Worm (Caenorhabditis elegans) whole organism, L3 larva: ENCODE data around the gene srj-11.

ENCODE experiments used
- R02D3.7 ChIP-seq: fragments of 150-350 bp; optimal IDR thresholded peaks from 2 replicates; lab custom pipeline; 2014; ENCODE audit warnings: missing biosample characterization, missing genetic modification characterization
- ZK546.5 ChIP-seq: sonication (generic microtip); optimal IDR thresholded peaks from 2 replicates; lab custom pipeline; 2017; ENCODE audit warnings: missing biosample characterization, missing genetic modification characterization
- aly-2 ChIP-seq: fragments of 150-350 bp; optimal IDR thresholded peaks from 2 replicates; lab custom pipeline; 2014; ENCODE audit warnings: missing biosample characterization, missing genetic modification characterization
- ama-1 ChIP-seq: fragments of 150-350 bp; optimal IDR thresholded peaks from 2 replicates; lab custom pipeline; 2018
- ceh-28 ChIP-seq: fragments of 150-350 bp; optimal IDR thresholded peaks from 2 replicates; lab custom pipeline; 2014; ENCODE audit warnings: missing biosample characterization, missing genetic modification reagents, missing genetic modification characterization
- ceh-82 ChIP-seq: fragments of 150-350 bp; optimal IDR thresholded peaks from 2 replicates; lab custom pipeline; 2014; ENCODE audit warnings: missing biosample characterization, missing genetic modification characterization
- ceh-9 ChIP-seq: sonication (generic microtip); optimal IDR thresholded peaks from 2 replicates; lab custom pipeline; 2018; ENCODE audit warnings: missing biosample characterization, missing genetic modification characterization
- daf-12 ChIP-seq: fragments of 150-350 bp; optimal IDR thresholded peaks from 2 replicates; lab custom pipeline; 2014; ENCODE audit warnings: missing biosample characterization, missing genetic modification reagents, missing genetic modification characterization
- egl-27 ChIP-seq: sonication (generic microtip); optimal IDR thresholded peaks from 4 replicates; lab custom pipeline; 2017; ENCODE audit warnings: missing biosample characterization, missing genetic modification reagents, missing genetic modification characterization
- egl-5 ChIP-seq: fragments of 150-350 bp; optimal IDR thresholded peaks from 2 replicates; lab custom pipeline; 2017; ENCODE audit warnings: missing biosample characterization, missing genetic modification reagents, missing genetic modification characterization, inconsistent platforms
- elt-1 ChIP-seq: fragments of 150-350 bp; optimal IDR thresholded peaks from 2 replicates; lab custom pipeline; 2014; ENCODE audit warnings: missing biosample characterization, missing genetic modification characterization
- elt-2 ChIP-seq: sonication (generic microtip); optimal IDR thresholded peaks from 2 replicates; lab custom pipeline; 2016; ENCODE audit warnings: missing genetic modification reagents, mild to moderate bottlenecking, missing genetic modification characterization, missing compliant biosample characterization
- fkh-10 ChIP-seq: sonication (generic microtip); optimal IDR thresholded peaks from 2 replicates; lab custom pipeline; 2017; ENCODE audit warnings: missing biosample characterization, missing genetic modification reagents, missing genetic modification characterization
- hmg-11 ChIP-seq: sonication (generic microtip); optimal IDR thresholded peaks from 2 replicates; lab custom pipeline; 2016; ENCODE audit warnings: missing genetic modification characterization, missing compliant biosample characterization
- jun-1 ChIP-seq: fragments of 150-350 bp; optimal IDR thresholded peaks from 2 replicates; lab custom pipeline; 2014; ENCODE audit warnings: missing biosample characterization, missing genetic modification reagents, missing genetic modification characterization
- lin-15B ChIP-seq: fragments of 150-350 bp; optimal IDR thresholded peaks from 2 replicates; lab custom pipeline; 2014; ENCODE audit warnings: missing biosample characterization, missing genetic modification characterization
- lin-39 ChIP-seq: fragments of 150-350 bp; optimal IDR thresholded peaks from 2 replicates; lab custom pipeline; 2018; ENCODE audit warnings: missing biosample characterization, missing genetic modification reagents, missing genetic modification characterization
- lsy-12 ChIP-seq: sonication (generic microtip); optimal IDR thresholded peaks from 2 replicates; lab custom pipeline; 2016; ENCODE audit warnings: mild to moderate bottlenecking, missing genetic modification characterization, missing compliant biosample characterization
- mdl-1 ChIP-seq: fragments of 150-350 bp; optimal IDR thresholded peaks from 2 replicates; lab custom pipeline; 2014; ENCODE audit warnings: missing biosample characterization, missing genetic modification characterization
- mml-1 ChIP-seq: fragments of 150-350 bp; sonication (generic microtip); optimal IDR thresholded peaks from 3 replicates; lab custom pipeline; 2014; ENCODE audit warnings: missing biosample characterization, missing genetic modification characterization
- nfya-1 ChIP-seq: sonication (generic microtip); optimal IDR thresholded peaks from 2 replicates; lab custom pipeline; 2017; ENCODE audit warnings: missing genetic modification characterization, mild to moderate bottlenecking, missing compliant biosample characterization, antibody characterized with exemption, moderate library complexity; ENCODE audit not compliant: insufficient read depth
- nhr-12 ChIP-seq: fragments of 150-350 bp; optimal IDR thresholded peaks from 2 replicates; lab custom pipeline; 2014; ENCODE audit warnings: missing biosample characterization, missing genetic modification characterization
- nhr-237 ChIP-seq: fragments of 150-350 bp; optimal IDR thresholded peaks from 2 replicates; lab custom pipeline; 2014; ENCODE audit warnings: missing biosample characterization, missing genetic modification characterization
- nhr-25 ChIP-seq: sonication (generic microtip); optimal IDR thresholded peaks from 2 replicates; lab custom pipeline; 2017; ENCODE audit warnings: missing biosample characterization, missing genetic modification characterization
- nhr-28 ChIP-seq: fragments of 150-350 bp; optimal IDR thresholded peaks from 2 replicates; lab custom pipeline; 2014; ENCODE audit warnings: missing biosample characterization, missing genetic modification characterization
- nhr-43 ChIP-seq: sonication (generic microtip); optimal IDR thresholded peaks from 2 replicates; lab custom pipeline; 2016; ENCODE audit warnings: mild to moderate bottlenecking, missing genetic modification characterization, missing compliant biosample characterization; ENCODE audit not compliant: poor library complexity, severe bottlenecking
- nhr-67 ChIP-seq: fragments of 150-350 bp; optimal IDR thresholded peaks from 2 replicates; lab custom pipeline; 2014; ENCODE audit warnings: missing biosample characterization, missing genetic modification characterization
- nhr-76 ChIP-seq: fragments of 150-350 bp; sonication (generic microtip); optimal IDR thresholded peaks from 5 replicates; lab custom pipeline; 2014; ENCODE audit warnings: missing biosample characterization, missing genetic modification characterization
- nhr-77 ChIP-seq: fragments of 150-350 bp; optimal IDR thresholded peaks from 2 replicates; lab custom pipeline; 2014; ENCODE audit warnings: missing biosample characterization, missing genetic modification characterization
- pha-4 ChIP-seq: fragments of 150-350 bp; optimal IDR thresholded peaks from 2 replicates; lab custom pipeline; 2014; ENCODE audit warnings: missing biosample characterization, missing genetic modification reagents, missing genetic modification characterization
- snpc-4 ChIP-seq: fragments of 150-350 bp; optimal IDR thresholded peaks from 2 replicates; lab custom pipeline; 2014; ENCODE audit warnings: missing biosample characterization, missing genetic modification characterization
- unc-39 ChIP-seq: sonication (generic microtip); optimal IDR thresholded peaks from 4 replicates; lab custom pipeline; 2017; ENCODE audit warnings: missing biosample characterization, missing genetic modification characterization
- zag-1 ChIP-seq: fragments of 150-350 bp; optimal IDR thresholded peaks from 2 replicates; lab custom pipeline; 2014; ENCODE audit warnings: missing biosample characterization, missing genetic modification characterization
- ztf-11 ChIP-seq: fragments of 150-350 bp; optimal IDR thresholded peaks from 2 replicates; lab custom pipeline; 2014; ENCODE audit warnings: missing biosample characterization, missing genetic modification characterization
- ztf-4 ChIP-seq: fragments of 150-350 bp; optimal IDR thresholded peaks from 2 replicates; lab custom pipeline; 2014; ENCODE audit warnings: missing biosample characterization, missing genetic modification characterization

The srj-11 gene

DNA sequence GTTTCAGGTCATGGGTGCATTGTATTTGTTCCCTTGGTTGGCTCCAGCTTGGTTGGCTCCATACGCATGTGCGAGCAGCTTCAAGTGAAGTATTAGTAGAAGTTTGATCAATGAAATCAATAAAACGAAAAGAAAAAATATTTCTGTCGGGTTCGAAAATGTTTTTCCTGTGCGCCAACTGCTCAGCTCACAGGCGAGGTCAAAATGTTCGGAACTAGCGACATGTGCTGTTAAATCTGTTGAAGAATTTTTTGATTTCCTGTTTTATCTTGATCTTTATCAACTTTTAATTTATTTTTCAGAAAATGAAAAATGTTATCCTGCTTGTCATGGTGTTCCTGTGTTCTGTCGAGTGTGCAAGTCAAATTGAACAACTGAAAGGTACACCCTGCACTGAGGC lies 40.3 kb downstream of the srj-11 start, which contains the start of gene T28A11.25:
T28A11.25 (plus strand) TSS at position 301 of the 400 bp plus-strand sequence.
- TF ChIP-seq ztf-4 (tag; lab: Kevin White, UChicago) = no peak
- no peak for TF ChIP-seq lin-39 (tag; lab: Kevin White, UChicago)

DNA sequence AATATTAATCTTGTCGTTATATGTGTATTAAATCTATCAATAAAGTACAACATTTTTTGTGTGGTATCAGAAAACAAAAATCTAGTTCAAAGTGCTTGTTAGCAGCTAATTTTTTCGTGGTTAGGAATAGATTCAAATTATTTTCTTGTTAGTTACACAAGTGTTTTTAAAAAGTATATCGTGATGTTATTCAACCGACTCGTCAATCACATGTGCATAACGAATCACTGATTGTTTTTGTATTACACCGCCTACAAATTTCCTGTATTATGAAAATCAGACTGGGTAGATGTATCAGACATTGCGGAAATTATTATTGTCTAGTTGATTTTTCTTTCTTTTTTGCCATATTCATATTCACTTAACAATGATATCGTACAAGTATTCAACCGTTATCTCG lies 41.7 kb downstream of the srj-11 start, which contains the start of gene str-64:
str-64 (plus strand) TSS at position 301 of the 400 bp plus-strand sequence.
- no peak for TF ChIP-seq aly-2 (tag; lab: Kevin White, UChicago)
- TF ChIP-seq snpc-4 (tag; lab: Kevin White, UChicago) = no peak
- TF ChIP-seq lin-15B = no peak
- TF ChIP-seq ZK546.5 (tag; lab: Kevin White, UChicago) = no peak
- no peak for TF ChIP-seq ceh-9 (tag; lab: Kevin White, UChicago)
- TF ChIP-seq mdl-1 (tag; lab: Kevin White, UChicago) = no peak
- no peak for TF ChIP-seq ama-1
- TF ChIP-seq nhr-67 (tag; lab: Kevin White, UChicago) = no peak
- no peak for TF ChIP-seq fkh-10 (GFP tag; lab: Kevin White, UChicago)
- TF ChIP-seq elt-1 (tag; lab: Kevin White, UChicago) = no peak
- TF ChIP-seq nhr-12 (tag; lab: Kevin White, UChicago) = no peak
- no peak for TF ChIP-seq daf-12
- TF ChIP-seq mml-1 (tag; lab: Kevin White, UChicago) = no peak

- TF ChIP-seq nhr-25 (tag; lab: Kevin White, UChicago) = no peak
- no peak for TF ChIP-seq nhr-12 (tag; lab: Kevin White, UChicago)
- TF ChIP-seq lin-39 (tag; lab: Kevin White, UChicago) = no peak
- no peak for TF ChIP-seq ceh-28 (tag; lab: Kevin White, UChicago)
- TF ChIP-seq ama-1 = no peak
- TF ChIP-seq R02D3.7 = no peak
- no peak for TF ChIP-seq ztf-11 (tag; lab: Kevin White, UChicago)
- no peak for TF ChIP-seq mml-1 (tag; lab: Kevin White, UChicago)
- TF ChIP-seq nhr-77 = no peak
- no peak for TF ChIP-seq nfya-1 (tag; lab: Kevin White, UChicago)
- TF ChIP-seq ZK546.5 (tag; lab: Kevin White, UChicago) = no peak
- TF ChIP-seq pha-4 (tag; lab: Kevin White, UChicago) = no peak
- no peak for TF ChIP-seq hmg-11 (tag; lab: Kevin White, UChicago)
- no peak for TF ChIP-seq zag-1 (tag; lab: Kevin White, UChicago)
- no peak for TF ChIP-seq ceh-82 (tag; lab: Kevin White, UChicago)
- no peak for TF ChIP-seq unc-39 (tag; lab: Kevin White, UChicago)
- TF ChIP-seq nhr-76 (tag; lab: Kevin White, UChicago) = no peak
- TF ChIP-seq elt-2 (tag; lab: Kevin White, UChicago) = no peak
- TF ChIP-seq, all 47 proteins: peak for 0
Observed at ce11 chrV:3284629-3285028, 43.4 kb downstream of the srj-11 start, which contains the start of gene F35F10.5. F35F10.5 (plus strand) TSS chrV:3284929.

DNA sequence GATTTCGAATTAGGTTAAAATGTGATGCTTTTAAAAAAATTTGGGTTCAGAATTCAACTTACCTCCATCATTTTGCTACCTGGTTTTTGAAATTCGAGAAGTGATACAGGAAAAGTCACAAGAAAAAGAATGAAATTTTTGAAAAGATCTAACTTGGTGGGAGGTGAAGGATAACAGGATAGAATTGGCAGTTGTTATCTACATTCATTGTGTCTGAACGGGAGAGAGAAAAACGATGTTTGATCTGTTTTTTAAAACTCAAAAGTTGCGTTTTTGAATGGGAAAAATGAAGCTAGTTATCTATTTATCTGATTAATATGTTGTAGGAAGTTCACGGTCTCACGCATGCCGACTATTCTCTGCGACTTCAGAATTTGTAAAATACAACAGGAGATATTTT lies 46.1 kb downstream of the srj-11 start, which contains the start of gene F35F10.7:
F35F10.7 (minus strand) TSS at position 101 of the 400 bp plus-strand sequence.
- TF ChIP-seq nfya-1 (tag; lab: Kevin White, UChicago) = no peak
- TF ChIP-seq nhr-28 (tag; lab: Kevin White, UChicago) = no peak
- TF ChIP-seq egl-5 (tag; lab: Kevin White, UChicago) = no peak
- TF ChIP-seq snpc-4 (tag; lab: Kevin White, UChicago) = no peak
- no peak for TF ChIP-seq ceh-28 (tag; lab: Kevin White, UChicago)
- TF ChIP-seq ama-1 = no peak
- no peak for TF ChIP-seq jun-1 (tag; lab: Kevin White, UChicago)
- no peak for TF ChIP-seq lsy-12 (tag; lab: Kevin White, UChicago)
- no peak for TF ChIP-seq mml-1 (tag; lab: Kevin White, UChicago)
- no peak for TF ChIP-seq nhr-43 (tag; lab: Kevin White, UChicago)
- no peak for TF ChIP-seq egl-27 (tag; lab: Kevin White, UChicago)
- TF ChIP-seq ztf-4 (tag; lab: Kevin White, UChicago) = no peak
- TF ChIP-seq R02D3.7 = no peak
- TF ChIP-seq nhr-67 (tag; lab: Kevin White, UChicago) = no peak
- no peak for TF ChIP-seq nhr-12 (tag; lab: Kevin White, UChicago)
- TF ChIP-seq pha-4 (tag; lab: Kevin White, UChicago) = no peak
- no peak for TF ChIP-seq mdl-1 (tag; lab: Kevin White, UChicago)
- TF ChIP-seq nhr-237 (tag; lab: Kevin White, UChicago) = no peak
- no peak for TF ChIP-seq nhr-76 (tag; lab: Kevin White, UChicago)
- TF ChIP-seq, all 47 proteins: peak for 0
